Fruit fly (Drosophila melanogaster): ENCODE measurements around the gene CG10650.
A peak's percentile ranks its signal among the peaks of the same experiment; 100 is the strongest.

Gene CG10650

dm6 chr2L:19019160-19019592 lies 23.4 kb upstream of the CG10650 start (continued):
- TF ChIP-seq BtbVII (GFP tag; optimal IDR thresholded peaks at IDR 0.05), result peak; percentile 18
- no peak for TF ChIP-seq CG16813 (GFP tag; IDR thresholded peaks at IDR 0.05; ENCODE audit: partially characterized antibody)
- TF ChIP-seq CG9609 (GFP tag; optimal IDR thresholded peaks at IDR 0.05), result no peak
- TF ChIP-seq CG30403 (GFP tag; optimal IDR thresholded peaks at IDR 0.05), result peak; percentile 56
- peak; percentile 44 for TF ChIP-seq mam (GFP tag; optimal IDR thresholded peaks at IDR 0.05)
- TF ChIP-seq CG6272 (GFP tag; IDR thresholded peaks at IDR 0.05), result no peak
- peak; percentile 54 for TF ChIP-seq Hmr (GFP tag; optimal IDR thresholded peaks at IDR 0.05)
- TF ChIP-seq CG31441 (GFP tag; IDR thresholded peaks at IDR 0.05), result 0 out of 2 replicates have a peak, but pooled peaks have one; percentile 30
- TF ChIP-seq sima (GFP tag; optimal IDR thresholded peaks at IDR 0.05), result no peak
- TF ChIP-seq CG5245 (GFP tag; optimal IDR thresholded peaks at IDR 0.05), result no peak
- TF ChIP-seq jing (GFP tag; optimal IDR thresholded peaks at IDR 0.05), result no peak
- TF ChIP-seq Side (GFP tag; optimal IDR thresholded peaks at IDR 0.05), result no peak
- TF ChIP-seq CG18262 (tag; optimal IDR thresholded peaks at IDR 0.05), result peak; percentile 52
- peak; percentile 15 for TF ChIP-seq fd96Cb (tag; optimal IDR thresholded peaks at IDR 0.05)
- TF ChIP-seq CG3726 (GFP tag; IDR thresholded peaks at IDR 0.05), result no peak
- TF ChIP-seq CG1603 (tag; optimal IDR thresholded peaks at IDR 0.05), result no peak
- TF ChIP-seq CkIIα-i1 (GFP tag; IDR thresholded peaks at IDR 0.05), result no peak
- no peak for TF ChIP-seq Dll (GFP tag; IDR thresholded peaks at IDR 0.05; ENCODE audit: partially characterized antibody)
- TF ChIP-seq peb (GFP tag; IDR thresholded peaks at IDR 0.05), result no peak
- no peak for TF ChIP-seq cato (GFP tag; optimal IDR thresholded peaks at IDR 0.05; ENCODE audit: borderline replicate concordance)
- TF ChIP-seq so (GFP tag; IDR thresholded peaks at IDR 0.05), result no peak
- TF ChIP-seq CG17829 (tag; optimal IDR thresholded peaks at IDR 0.05), result peak; percentile 4
- TF ChIP-seq Bgb (GFP tag; IDR thresholded peaks at IDR 0.05; ENCODE audit: partially characterized antibody), result no peak
- no peak for TF ChIP-seq wek (GFP tag; optimal IDR thresholded peaks at IDR 0.05)
- no peak for TF ChIP-seq CG12744 (GFP tag; optimal IDR thresholded peaks at IDR 0.05)
- no peak for TF ChIP-seq CG11696 (GFP tag; IDR thresholded peaks at IDR 0.05)
- TF ChIP-seq slp2 (GFP tag; optimal IDR thresholded peaks at IDR 0.05), result no peak
- TF ChIP-seq cas (GFP tag; IDR thresholded peaks at IDR 0.05), result no peak
- TF ChIP-seq CG11085 (GFP tag; IDR thresholded peaks at IDR 0.05), result no peak
- peak; percentile 2 for TF ChIP-seq slou (GFP tag; optimal IDR thresholded peaks at IDR 0.05)
- no peak for TF ChIP-seq CG10431 (GFP tag; optimal IDR thresholded peaks at IDR 0.05)
- peak; percentile 6 for TF ChIP-seq CG7786 (GFP tag; optimal IDR thresholded peaks at IDR 0.05)
- TF ChIP-seq CG13123 (GFP tag; optimal IDR thresholded peaks at IDR 0.05), result no peak
- no peak for TF ChIP-seq trem (tag; optimal IDR thresholded peaks at IDR 0.05)
- TF ChIP-seq CG8089 (GFP tag; optimal IDR thresholded peaks at IDR 0.05), result no peak
- no peak for TF ChIP-seq corto (GFP tag; optimal IDR thresholded peaks at IDR 0.05)
- TF ChIP-seq tll (GFP tag; optimal IDR thresholded peaks at IDR 0.05), result no peak
- no peak for TF ChIP-seq dan (GFP tag; IDR thresholded peaks at IDR 0.05)
- no peak for TF ChIP-seq crp (GFP tag; optimal IDR thresholded peaks at IDR 0.05)
- no peak for TF ChIP-seq CG4360 (GFP tag; IDR thresholded peaks at IDR 0.05)
- TF ChIP-seq ham (GFP tag; IDR thresholded peaks at IDR 0.05), result no peak
- TF ChIP-seq NK7.1 (GFP tag; optimal IDR thresholded peaks at IDR 0.05), result no peak
- no peak for TF ChIP-seq zfh1 (GFP tag; IDR thresholded peaks at IDR 0.05)
- no peak for TF ChIP-seq Stat92E (GFP tag; optimal IDR thresholded peaks at IDR 0.05)
- no peak for TF ChIP-seq CG10274 (GFP tag; optimal IDR thresholded peaks at IDR 0.05)
- no peak for TF ChIP-seq Bdp1 (GFP tag; optimal IDR thresholded peaks at IDR 0.05)
- TF ChIP-seq zfh2 (GFP tag; optimal IDR thresholded peaks at IDR 0.05), result peak; percentile 13
- TF ChIP-seq toy (GFP tag; IDR thresholded peaks at IDR 0.05), result no peak
- no peak for TF ChIP-seq Mes4 (GFP tag; optimal IDR thresholded peaks at IDR 0.05)
- no peak for TF ChIP-seq CG5953 (GFP tag; IDR thresholded peaks at IDR 0.05)
- TF ChIP-seq Hr51 (GFP tag; optimal IDR thresholded peaks at IDR 0.05), result no peak

Measured in whole organism, embryonic.